Fruit fly (Drosophila melanogaster): ENCODE measurements around the gene CG13445.

CG13445 gene

DNA sequence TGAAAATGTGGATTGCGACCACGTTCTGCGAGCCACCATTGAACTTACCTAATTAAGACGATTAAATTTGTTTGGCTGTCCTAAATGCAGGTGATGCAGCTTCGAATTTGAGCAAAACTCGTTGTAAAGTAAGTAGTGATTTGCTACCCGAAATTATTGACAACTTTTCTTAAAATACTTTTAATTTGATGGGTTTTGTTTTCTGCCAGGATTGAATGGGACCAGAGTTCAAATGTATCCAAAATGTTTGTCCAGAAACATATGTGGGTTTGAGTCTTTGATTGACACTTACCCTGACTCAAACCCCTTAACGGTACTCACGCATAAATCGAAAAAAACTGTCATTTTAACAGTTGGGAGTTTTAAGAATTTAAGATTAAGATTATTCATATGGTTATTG is 27.9 kb downstream of the CG13445 start, which contains the start of gene CG15715:
Gene CG15715, minus strand, starts transcription at position 274 of the 400 bp plus-strand sequence.
- TF ChIP-seq Blimp-1 (GFP tag; optimal IDR thresholded peaks at IDR 0.05): peak; percentile 4
- TF ChIP-seq Met (GFP tag; optimal IDR thresholded peaks at IDR 0.05): no peak
- no peak for TF ChIP-seq CG11762 (GFP tag; optimal IDR thresholded peaks at IDR 0.05; ENCODE audit: insufficient read depth)
- no peak for TF ChIP-seq Hr38 (GFP tag; optimal IDR thresholded peaks at IDR 0.05)
- no peak for TF ChIP-seq CG34406 (GFP tag; optimal IDR thresholded peaks at IDR 0.05)
- peak; percentile 1 for TF ChIP-seq CG3032 (tag; optimal IDR thresholded peaks at IDR 0.05)

DNA sequence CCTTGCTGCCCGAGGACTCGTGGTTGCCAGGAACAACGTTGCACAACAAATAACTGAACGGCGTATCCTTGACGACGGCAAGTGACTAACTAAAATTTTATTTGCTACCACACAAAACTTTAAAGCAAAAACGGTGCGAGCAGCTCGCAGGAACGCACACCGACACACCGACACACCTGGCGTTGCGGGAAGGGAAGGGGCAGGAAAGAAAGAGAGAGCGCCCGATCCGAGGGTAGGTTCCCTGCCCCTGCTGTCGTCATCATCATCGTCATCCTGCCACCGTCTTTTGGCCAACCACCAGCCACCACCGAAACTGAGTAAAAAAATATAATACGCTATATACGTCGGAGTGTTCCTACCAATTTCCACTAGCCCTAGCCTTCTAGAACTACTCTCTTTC is 34.7 kb downstream of the CG13445 start, which contains the start of gene meru:
Gene meru, minus strand, starts transcription at position 101 of the 400 bp plus-strand sequence.
- TF ChIP-seq acj6 (GFP tag; optimal IDR thresholded peaks at IDR 0.05): no peak
- no peak for TF ChIP-seq CG16779 (tag; optimal IDR thresholded peaks at IDR 0.05)
- TF ChIP-seq Blimp-1 (GFP tag; optimal IDR thresholded peaks at IDR 0.05): no peak
- TF ChIP-seq CG34406 (GFP tag; optimal IDR thresholded peaks at IDR 0.05): no peak
- TF ChIP-seq CG10631 (GFP tag; optimal IDR thresholded peaks at IDR 0.05): no peak
- no peak for TF ChIP-seq CG11902 (GFP tag; optimal IDR thresholded peaks at IDR 0.05)
- TF ChIP-seq OdsH (GFP tag; optimal IDR thresholded peaks at IDR 0.05): no peak
- no peak for TF ChIP-seq salr (GFP tag; optimal IDR thresholded peaks at IDR 0.05)
- no peak for TF ChIP-seq Gug (GFP tag; IDR thresholded peaks at IDR 0.05)
- no peak for TF ChIP-seq dac (GFP tag; optimal IDR thresholded peaks at IDR 0.05)

- TF ChIP-seq svp (GFP tag) (peak; percentile 52), cyc (GFP tag; optimal IDR thresholded peaks at IDR 0.05) (no peak), Eip78C (GFP tag) (peak; percentile 46)
These were observed 35.3 kb downstream of the CG13445 start for dm6 chr3L:15844577-15844976.

dm6 chr3L:15847224-15847623 is 37.9 kb downstream of the CG13445 start:
- no peak for TF ChIP-seq CG3919 (GFP tag; optimal IDR thresholded peaks at IDR 0.05)
- no peak for TF ChIP-seq CG11762 (GFP tag; optimal IDR thresholded peaks at IDR 0.05; ENCODE audit: insufficient read depth)
- TF ChIP-seq dsx (GFP tag; optimal IDR thresholded peaks at IDR 0.05; ENCODE audit: poor library complexity, severe bottlenecking): peak; percentile 16
- TF ChIP-seq svp (GFP tag): peak; percentile 69
- no peak for TF ChIP-seq CG11902 (GFP tag; optimal IDR thresholded peaks at IDR 0.05)
- no peak for TF ChIP-seq Smox (GFP tag; optimal IDR thresholded peaks at IDR 0.05)
- TF ChIP-seq CG9139 (GFP tag; optimal IDR thresholded peaks at IDR 0.05): no peak
- TF ChIP-seq Ets96B (tag; optimal IDR thresholded peaks at IDR 0.05): peak; percentile 9

- no peak for TF ChIP-seq CG11294 (GFP tag; IDR thresholded peaks at IDR 0.05)
- no peak for TF ChIP-seq CG15336 (GFP tag; IDR thresholded peaks at IDR 0.05)
- TF ChIP-seq CG1621 (tag; optimal IDR thresholded peaks at IDR 0.05): no peak
- TF ChIP-seq CG16779 (tag; optimal IDR thresholded peaks at IDR 0.05): no peak
- no peak for TF ChIP-seq Eip93F (GFP tag; optimal IDR thresholded peaks at IDR 0.05)
- no peak for TF ChIP-seq Hr38 (GFP tag; optimal IDR thresholded peaks at IDR 0.05)
- TF ChIP-seq Hr4 (GFP tag; optimal IDR thresholded peaks at IDR 0.05): no peak
- no peak for TF ChIP-seq CG11902 (GFP tag; optimal IDR thresholded peaks at IDR 0.05)
- peak; percentile 51 for TF ChIP-seq CG31627 (GFP tag; optimal IDR thresholded peaks at IDR 0.05)
- peak; percentile 49 for TF ChIP-seq CG10631 (GFP tag; optimal IDR thresholded peaks at IDR 0.05)
- no peak for TF ChIP-seq Lpt (GFP tag; optimal IDR thresholded peaks at IDR 0.05)
- TF ChIP-seq CG10669 (GFP tag; optimal IDR thresholded peaks at IDR 0.05): no peak
- TF ChIP-seq topi (GFP tag; optimal IDR thresholded peaks at IDR 0.05): peak; percentile 59
- TF ChIP-seq eg (GFP tag; IDR thresholded peaks at IDR 0.05): no peak
- peak; percentile 26 for TF ChIP-seq fd59A (GFP tag; optimal IDR thresholded peaks at IDR 0.05)
- peak; percentile 24 for TF ChIP-seq Eip75B (GFP tag; optimal IDR thresholded peaks at IDR 0.05)
- no peak for TF ChIP-seq CG6854 (GFP tag; optimal IDR thresholded peaks at IDR 0.05)
- TF ChIP-seq Ets21C (GFP tag; optimal IDR thresholded peaks at IDR 0.05): no peak
- TF ChIP-seq CG4318 (GFP tag; optimal IDR thresholded peaks at IDR 0.05): no peak
- TF ChIP-seq dac (GFP tag; optimal IDR thresholded peaks at IDR 0.05): no peak
- TF ChIP-seq dsx (GFP tag; optimal IDR thresholded peaks at IDR 0.05; ENCODE audit: poor library complexity, severe bottlenecking): no peak
- peak; percentile 43 for TF ChIP-seq cyc (GFP tag; optimal IDR thresholded peaks at IDR 0.05)
- TF ChIP-seq CG6276 (GFP tag; optimal IDR thresholded peaks at IDR 0.05): no peak
- TF ChIP-seq CG7368 (GFP tag; optimal IDR thresholded peaks at IDR 0.05): peak; percentile 17
- no peak for TF ChIP-seq fkh (GFP tag; optimal IDR thresholded peaks at IDR 0.05)
- no peak for TF ChIP-seq Sox14 (GFP tag; optimal IDR thresholded peaks at IDR 0.05)
- peak; percentile 25 for TF ChIP-seq CG8632 (GFP tag; optimal IDR thresholded peaks at IDR 0.05)
- TF ChIP-seq Hr39 (GFP tag; optimal IDR thresholded peaks at IDR 0.05): peak; percentile 29
- TF ChIP-seq salr (GFP tag; optimal IDR thresholded peaks at IDR 0.05): no peak
- TF ChIP-seq CG8119 (GFP tag; IDR thresholded peaks at IDR 0.05): no peak
These were observed 38.4 kb downstream of the CG13445 start for dm6 chr3L:15847655-15848054.

Measured in whole organism, prepupa.